ENCODE assay signal across 1 fruit fly cellular context in genomic region chrX:7306538-7307477, dm6.
TF ChIP-seq lines count a peak whose summit lies in the region.

No protein-coding gene starts in this region.

TF ChIP-seq in whole organism, embryonic, 481 proteins besides CTCF, POLR2A, EP300 and RAD21 (continued from another document and continues in another):
- TF ChIP-seq CG7556 (GFP tag; optimal IDR thresholded peaks at IDR 0.05; lab: Kevin White, UChicago): peak; percentile 98
- TF ChIP-seq Ravus (GFP tag; IDR thresholded peaks at IDR 0.05; lab: Robert Waterston, UW): peak; percentile 11; the same call in 1 of the 2 replicates
- peak; percentile 47; the same call in 1 of the 3 replicates for TF ChIP-seq zfh1 (GFP tag; IDR thresholded peaks at IDR 0.05; lab: Robert Waterston, UW)
- peak; percentile 87 for TF ChIP-seq D19B (GFP tag; optimal IDR thresholded peaks at IDR 0.05; lab: Kevin White, UChicago)
- TF ChIP-seq corto (GFP tag; optimal IDR thresholded peaks at IDR 0.05; lab: Kevin White, UChicago): no peak
- TF ChIP-seq pfk (GFP tag; optimal IDR thresholded peaks at IDR 0.05; lab: Kevin White, UChicago): no peak
- TF ChIP-seq Sry-δ (GFP tag; optimal IDR thresholded peaks at IDR 0.05; lab: Kevin White, UChicago): peak; percentile 18
- TF ChIP-seq Hsf (GFP tag; optimal IDR thresholded peaks at IDR 0.05; lab: Kevin White, UChicago): peak; percentile 87
- TF ChIP-seq cad (GFP tag; optimal IDR thresholded peaks at IDR 0.05; lab: Kevin White, UChicago): no peak
- no peak for TF ChIP-seq CG8290 (GFP tag; optimal IDR thresholded peaks at IDR 0.05; lab: Kevin White, UChicago)
- peak in 1 of 2 experiments; percentile 64 for TF ChIP-seq CG8290 (tag; optimal IDR thresholded peaks at IDR 0.05; lab: Kevin White, UChicago)
- TF ChIP-seq sna (GFP tag; IDR thresholded peaks at IDR 0.05; lab: Robert Waterston, UW; ENCODE audit: partially characterized antibody): peak; percentile 19; the same call in 1 of the 2 replicates
- peak; percentile 53 for TF ChIP-seq CG12236 (GFP tag; optimal IDR thresholded peaks at IDR 0.05; lab: Kevin White, UChicago)
- TF ChIP-seq CG34376 (GFP tag; optimal IDR thresholded peaks at IDR 0.05; lab: Kevin White, UChicago): no peak
- TF ChIP-seq Gsc (GFP tag; IDR thresholded peaks at IDR 0.05; lab: Robert Waterston, UW): peak; percentile 74
- peak; percentile 36; the same call in 1 of the 2 replicates for TF ChIP-seq bbx (GFP tag; IDR thresholded peaks at IDR 0.05; lab: Robert Waterston, UW; ENCODE audit: partially characterized antibody)
- TF ChIP-seq bcd (GFP tag; optimal IDR thresholded peaks at IDR 0.05; lab: Kevin White, UChicago): peak; percentile 96
- no peak for TF ChIP-seq CG2129 (GFP tag; IDR thresholded peaks at IDR 0.05; lab: Robert Waterston, UW; ENCODE audit: partially characterized antibody)
- peak; percentile 12 for TF ChIP-seq da (GFP tag; optimal IDR thresholded peaks at IDR 0.05; lab: Kevin White, UChicago)
- peak; percentile 86; the same call in 1 of the 2 replicates for TF ChIP-seq rib (GFP tag; IDR thresholded peaks at IDR 0.05; lab: Robert Waterston, UW)
- no peak for TF ChIP-seq ham (GFP tag; IDR thresholded peaks at IDR 0.05; lab: Robert Waterston, UW)
- no peak; the same call in 1 of the 2 replicates for TF ChIP-seq CG32767 (GFP tag; IDR thresholded peaks at IDR 0.05; lab: Robert Waterston, UW)
- TF ChIP-seq sima (GFP tag; optimal IDR thresholded peaks at IDR 0.05; lab: Kevin White, UChicago): no peak
- peak; percentile 92 for TF ChIP-seq NfI (GFP tag; optimal IDR thresholded peaks at IDR 0.05; lab: Kevin White, UChicago)
- TF ChIP-seq CG10147 (GFP tag; optimal IDR thresholded peaks at IDR 0.05; lab: Kevin White, UChicago): peak; percentile 87
- peak; percentile 94 for TF ChIP-seq Adf1 (GFP tag; IDR thresholded peaks at IDR 0.05; lab: Robert Waterston, UW)
- TF ChIP-seq Ets65A (GFP tag; lab: Kevin White, UChicago): peak; percentile 99
- peak; percentile 92 for TF ChIP-seq gsb-n (tag; optimal IDR thresholded peaks at IDR 0.05; lab: Kevin White, UChicago)
- peak; percentile 97 for TF ChIP-seq nmo (GFP tag; optimal IDR thresholded peaks at IDR 0.05; lab: Kevin White, UChicago)
- peak; percentile 72 for TF ChIP-seq al (GFP tag; IDR thresholded peaks at IDR 0.05; lab: Robert Waterston, UW)
- peak; percentile 51 for TF ChIP-seq pb (GFP tag; optimal IDR thresholded peaks at IDR 0.05; lab: Kevin White, UChicago)
- TF ChIP-seq Bdp1 (GFP tag; optimal IDR thresholded peaks at IDR 0.05; lab: Kevin White, UChicago): peak; percentile 58
- peak; percentile 96 for TF ChIP-seq Abd-B (GFP tag; optimal IDR thresholded peaks at IDR 0.05; lab: Kevin White, UChicago)
- TF ChIP-seq fd96Cb (tag; optimal IDR thresholded peaks at IDR 0.05; lab: Kevin White, UChicago): peak; percentile 97
- 0 out of 2 replicates have a peak, but pooled peaks have one; percentile 7 for TF ChIP-seq Scr (GFP tag; IDR thresholded peaks at IDR 0.05; lab: Robert Waterston, UW; ENCODE audit: partially characterized antibody)
- TF ChIP-seq ranshi (GFP tag; IDR thresholded peaks at IDR 0.05; lab: Robert Waterston, UW): peak; percentile 66; the same call in 1 of the 2 replicates
- TF ChIP-seq CG10543 (GFP tag; optimal IDR thresholded peaks at IDR 0.05; lab: Kevin White, UChicago): peak; percentile 84
- TF ChIP-seq Spps (tag; optimal IDR thresholded peaks at IDR 0.05; lab: Kevin White, UChicago): peak; percentile 90
- peak; percentile 99 for TF ChIP-seq Kr (GFP tag; optimal IDR thresholded peaks at IDR 0.05; lab: Kevin White, UChicago)
- peak; percentile 22; the same call in 1 of the 2 replicates for TF ChIP-seq ro (GFP tag; IDR thresholded peaks at IDR 0.05; lab: Robert Waterston, UW)
- TF ChIP-seq CG4707 (GFP tag; optimal IDR thresholded peaks at IDR 0.05; lab: Kevin White, UChicago): no peak
- peak; percentile 89 for TF ChIP-seq Blimp-1 (GFP tag; optimal IDR thresholded peaks at IDR 0.05; lab: Kevin White, UChicago)
- TF ChIP-seq tup (GFP tag; optimal IDR thresholded peaks at IDR 0.05; lab: Kevin White, UChicago): no peak
- peak; percentile 48 for TF ChIP-seq exex (tag; optimal IDR thresholded peaks at IDR 0.05; lab: Kevin White, UChicago)
- no peak for TF ChIP-seq inv (GFP tag; IDR thresholded peaks at IDR 0.05; lab: Robert Waterston, UW; ENCODE audit: partially characterized antibody)
- TF ChIP-seq Sox100B (GFP tag; optimal IDR thresholded peaks at IDR 0.05; lab: Kevin White, UChicago): peak; percentile 99
- peak; percentile 40 for TF ChIP-seq H2.0 (GFP tag; IDR thresholded peaks at IDR 0.05; lab: Robert Waterston, UW)
- peak; percentile 89 for TF ChIP-seq tin (GFP tag; optimal IDR thresholded peaks at IDR 0.05; lab: Kevin White, UChicago)
- TF ChIP-seq Nf-YA (GFP tag; IDR thresholded peaks at IDR 0.05; lab: Robert Waterston, UW): peak; percentile 25; the same call in 1 of the 2 replicates
- TF ChIP-seq CG14441 (GFP tag; IDR thresholded peaks at IDR 0.05; lab: Robert Waterston, UW): peak; percentile 67
- TF ChIP-seq Six4 (GFP tag; optimal IDR thresholded peaks at IDR 0.05; lab: Kevin White, UChicago): peak; percentile 79
- TF ChIP-seq onecut (GFP tag; IDR thresholded peaks at IDR 0.05; lab: Robert Waterston, UW): peak; percentile 6; the same call in 1 of the 2 replicates
- no peak for TF ChIP-seq vnd (GFP tag; IDR thresholded peaks at IDR 0.05; lab: Robert Waterston, UW; ENCODE audit: partially characterized antibody)
- TF ChIP-seq CG6689 (GFP tag; IDR thresholded peaks at IDR 0.05; lab: Robert Waterston, UW): peak; percentile 85
- peak; percentile 87 for TF ChIP-seq Dek (tag; optimal IDR thresholded peaks at IDR 0.05; lab: Kevin White, UChicago)
- TF ChIP-seq Tbp (GFP tag; optimal IDR thresholded peaks at IDR 0.05; lab: Kevin White, UChicago): no peak
- TF ChIP-seq CG17385 (GFP tag; optimal IDR thresholded peaks at IDR 0.05; lab: Kevin White, UChicago): peak; percentile 87
- peak; percentile 63; the same call in 1 of the 2 replicates for TF ChIP-seq peb (GFP tag; IDR thresholded peaks at IDR 0.05; lab: Robert Waterston, UW)
- 0 out of 2 replicates have a peak, but pooled peaks have one; percentile 25 for TF ChIP-seq gt (GFP tag; IDR thresholded peaks at IDR 0.05; lab: Robert Waterston, UW)
- TF ChIP-seq Stat92E (GFP tag; optimal IDR thresholded peaks at IDR 0.05; lab: Kevin White, UChicago): no peak
- TF ChIP-seq CG2678 (tag; optimal IDR thresholded peaks at IDR 0.05; lab: Kevin White, UChicago): peak; percentile 96
- peak; percentile 78 for TF ChIP-seq CG32772 (GFP tag; IDR thresholded peaks at IDR 0.05; lab: Robert Waterston, UW)
- peak; percentile 66 for TF ChIP-seq CG13624 (GFP tag; optimal IDR thresholded peaks at IDR 0.05; lab: Kevin White, UChicago)
- no peak for TF ChIP-seq hbn (GFP tag; IDR thresholded peaks at IDR 0.05; lab: Robert Waterston, UW; ENCODE audit: partially characterized antibody)
- peak; percentile 78 for TF ChIP-seq Jarid2 (GFP tag; optimal IDR thresholded peaks at IDR 0.05; lab: Kevin White, UChicago)
- TF ChIP-seq CG5953 (GFP tag; IDR thresholded peaks at IDR 0.05; lab: Robert Waterston, UW): no peak
- TF ChIP-seq CG7963 (GFP tag; IDR thresholded peaks at IDR 0.05; lab: Robert Waterston, UW; ENCODE audit: partially characterized antibody): no peak
- TF ChIP-seq CG4360 (GFP tag; IDR thresholded peaks at IDR 0.05; lab: Robert Waterston, UW): peak; percentile 88
- TF ChIP-seq CG4820 (GFP tag; optimal IDR thresholded peaks at IDR 0.05; lab: Kevin White, UChicago): peak; percentile 93
- TF ChIP-seq CG6813 (GFP tag; optimal IDR thresholded peaks at IDR 0.05; lab: Kevin White, UChicago): peak; percentile 90
- TF ChIP-seq lbe (GFP tag; optimal IDR thresholded peaks at IDR 0.05; lab: Kevin White, UChicago): peak; percentile 82
- TF ChIP-seq CG31388 (GFP tag; optimal IDR thresholded peaks at IDR 0.05; lab: Kevin White, UChicago): peak; percentile 67
- no peak for TF ChIP-seq Hr39 (optimal IDR thresholded peaks at IDR 0.05; lab: Kevin White, UChicago)
- TF ChIP-seq gfzf (GFP tag; optimal IDR thresholded peaks at IDR 0.05; lab: Kevin White, UChicago): no peak
- peak; percentile 28 for TF ChIP-seq CrebB (tag; optimal IDR thresholded peaks at IDR 0.05; lab: Kevin White, UChicago)
- TF ChIP-seq Atf3 (GFP tag; optimal IDR thresholded peaks at IDR 0.05; lab: Kevin White, UChicago): peak; percentile 84
- peak; percentile 56; the same call in 2 of the 3 replicates for TF ChIP-seq Optix (GFP tag; IDR thresholded peaks at IDR 0.05; lab: Robert Waterston, UW)
- TF ChIP-seq crol (GFP tag; IDR thresholded peaks at IDR 0.05; lab: Robert Waterston, UW): peak; percentile 100
- no peak for TF ChIP-seq sens-2 (GFP tag; IDR thresholded peaks at IDR 0.05; lab: Robert Waterston, UW)
- TF ChIP-seq otp (GFP tag; IDR thresholded peaks at IDR 0.05; lab: Robert Waterston, UW): peak; percentile 19; the same call in 1 of the 3 replicates
- TF ChIP-seq TFAM (GFP tag; optimal IDR thresholded peaks at IDR 0.05; lab: Kevin White, UChicago): peak; percentile 30
- TF ChIP-seq pita (GFP tag; optimal IDR thresholded peaks at IDR 0.05; lab: Kevin White, UChicago): no peak
- TF ChIP-seq CG7372 (GFP tag; IDR thresholded peaks at IDR 0.05; lab: Robert Waterston, UW): peak; percentile 63
- TF ChIP-seq CG3847 (GFP tag; IDR thresholded peaks at IDR 0.05; lab: Robert Waterston, UW): peak; percentile 76
- TF ChIP-seq danr (GFP tag; IDR thresholded peaks at IDR 0.05; lab: Robert Waterston, UW): peak; percentile 66
- TF ChIP-seq CG14965 (GFP tag; optimal IDR thresholded peaks at IDR 0.05; lab: Kevin White, UChicago; ENCODE audit: borderline replicate concordance): peak; percentile 14
- TF ChIP-seq her (GFP tag; optimal IDR thresholded peaks at IDR 0.05; lab: Kevin White, UChicago): peak; percentile 18
- TF ChIP-seq pan (optimal IDR thresholded peaks at IDR 0.05; lab: Kevin White, UChicago): no peak
- peak in 1 of 2 experiments; percentile 56 for TF ChIP-seq pan (GFP tag; optimal IDR thresholded peaks at IDR 0.05 in 1 of 2, IDR thresholded peaks at IDR 0.05 in 1 of 2)
- TF ChIP-seq Dp (GFP tag; optimal IDR thresholded peaks at IDR 0.05; lab: Kevin White, UChicago): no peak
- peak; percentile 61 for TF ChIP-seq CG17568 (GFP tag; optimal IDR thresholded peaks at IDR 0.05; lab: Kevin White, UChicago)
- TF ChIP-seq ems (GFP tag; optimal IDR thresholded peaks at IDR 0.05; lab: Kevin White, UChicago): peak; percentile 79
- no peak for TF ChIP-seq D (optimal IDR thresholded peaks at IDR 0.05; lab: Kevin White, UChicago)
- peak; percentile 97 for TF ChIP-seq D (GFP tag; optimal IDR thresholded peaks at IDR 0.05; lab: Kevin White, UChicago)
- TF ChIP-seq Dad (GFP tag; optimal IDR thresholded peaks at IDR 0.05; lab: Kevin White, UChicago): peak; percentile 69
- TF ChIP-seq CG17361 (GFP tag; IDR thresholded peaks at IDR 0.05; lab: Robert Waterston, UW): peak; percentile 100
- peak; percentile 79 for TF ChIP-seq slp2 (GFP tag; optimal IDR thresholded peaks at IDR 0.05; lab: Kevin White, UChicago)
- peak; percentile 68; the same call in 2 of the 3 replicates for TF ChIP-seq CG3726 (GFP tag; IDR thresholded peaks at IDR 0.05; lab: Robert Waterston, UW)
- TF ChIP-seq Atf6 (GFP tag; IDR thresholded peaks at IDR 0.05; lab: Robert Waterston, UW): no peak
- no peak for TF ChIP-seq nerfin-2 (GFP tag; IDR thresholded peaks at IDR 0.05; lab: Robert Waterston, UW; ENCODE audit: partially characterized antibody)
- peak; percentile 55; the same call in 1 of the 3 replicates for TF ChIP-seq CG2889 (GFP tag; IDR thresholded peaks at IDR 0.05; lab: Robert Waterston, UW)
- TF ChIP-seq CoRest (tag; optimal IDR thresholded peaks at IDR 0.05; lab: Kevin White, UChicago): peak; percentile 98
- TF ChIP-seq amos (GFP tag; IDR thresholded peaks at IDR 0.05; lab: Robert Waterston, UW; ENCODE audit: partially characterized antibody): no peak; the same call in 1 of the 2 replicates
- peak; percentile 58 for TF ChIP-seq CG9932 (GFP tag; IDR thresholded peaks at IDR 0.05; lab: Robert Waterston, UW)
- peak; percentile 91 for TF ChIP-seq CG18476 (GFP tag; optimal IDR thresholded peaks at IDR 0.05; lab: Kevin White, UChicago)
- no peak for TF ChIP-seq hkb (optimal IDR thresholded peaks at IDR 0.05; lab: Kevin White, UChicago)
- TF ChIP-seq hkb (GFP tag; IDR thresholded peaks at IDR 0.05; lab: Robert Waterston, UW): no peak; the same call in none of the 2 replicates
- TF ChIP-seq PHDP (tag; optimal IDR thresholded peaks at IDR 0.05; lab: Kevin White, UChicago): peak; percentile 91
- peak; percentile 80 for TF ChIP-seq emc (GFP tag; optimal IDR thresholded peaks at IDR 0.05; lab: Kevin White, UChicago)
- peak; percentile 95 for TF ChIP-seq Sox102F (GFP tag; optimal IDR thresholded peaks at IDR 0.05; lab: Kevin White, UChicago)
- TF ChIP-seq CG8089 (GFP tag; optimal IDR thresholded peaks at IDR 0.05; lab: Kevin White, UChicago): peak; percentile 81
- TF ChIP-seq wek (GFP tag; optimal IDR thresholded peaks at IDR 0.05; lab: Kevin White, UChicago): peak; percentile 28
- TF ChIP-seq CG30020 (tag; optimal IDR thresholded peaks at IDR 0.05; lab: Kevin White, UChicago): peak; percentile 83
- TF ChIP-seq Dip3 (GFP tag; optimal IDR thresholded peaks at IDR 0.05; lab: Kevin White, UChicago): peak; percentile 71
- TF ChIP-seq Nf-YB (GFP tag; optimal IDR thresholded peaks at IDR 0.05; lab: Kevin White, UChicago): peak; percentile 78
- peak; percentile 72; the same call in 2 of the 3 replicates for TF ChIP-seq so (GFP tag; IDR thresholded peaks at IDR 0.05; lab: Robert Waterston, UW)
- peak; percentile 96 for TF ChIP-seq CG14710 (tag; optimal IDR thresholded peaks at IDR 0.05; lab: Kevin White, UChicago)
- TF ChIP-seq GATAe (GFP tag; conservative IDR thresholded peaks at IDR 0.05; lab: Robert Waterston, UW): no peak
- TF ChIP-seq fru (optimal IDR thresholded peaks at IDR 0.05; lab: Kevin White, UChicago): no peak
- peak; percentile 92 for TF ChIP-seq lmd (GFP tag; IDR thresholded peaks at IDR 0.05; lab: Robert Waterston, UW)
- TF ChIP-seq CG15269 (tag; optimal IDR thresholded peaks at IDR 0.05; lab: Kevin White, UChicago): peak; percentile 94
- no peak for TF ChIP-seq ERR (GFP tag; optimal IDR thresholded peaks at IDR 0.05; lab: Kevin White, UChicago)
- peak; percentile 54 for TF ChIP-seq CG4282 (GFP tag; optimal IDR thresholded peaks at IDR 0.05; lab: Kevin White, UChicago)
- TF ChIP-seq CG2116 (GFP tag; optimal IDR thresholded peaks at IDR 0.05; lab: Kevin White, UChicago): peak; percentile 45
- TF ChIP-seq cas (GFP tag; IDR thresholded peaks at IDR 0.05; lab: Robert Waterston, UW): no peak; the same call in 1 of the 2 replicates
- peak; percentile 86 for TF ChIP-seq ind (GFP tag; optimal IDR thresholded peaks at IDR 0.05; lab: Kevin White, UChicago)
- peak; percentile 78 for TF ChIP-seq sqz (GFP tag; optimal IDR thresholded peaks at IDR 0.05; lab: Kevin White, UChicago)
- TF ChIP-seq br (optimal IDR thresholded peaks at IDR 0.05; lab: Kevin White, UChicago): no peak
